Worm (Caenorhabditis elegans) whole organism, early embryonic: ENCODE results near the gene C55C3.7.

Source experiments
- B0310.2 ChIP-seq: sonication (generic microtip); optimal IDR thresholded peaks from 2 replicates; lab custom pipeline; 2016; ENCODE audit warnings: mild to moderate bottlenecking, missing genetic modification characterization, missing compliant biosample characterization
- F13C5.2 ChIP-seq: sonication (generic microtip); optimal IDR thresholded peaks from 2 replicates; lab custom pipeline; 2017; ENCODE audit warnings: mild to moderate bottlenecking, missing genetic modification characterization, inconsistent platforms, missing compliant biosample characterization
- ama-1 ChIP-seq: fragments of 150-350 bp; optimal IDR thresholded peaks from 2 replicates; lab custom pipeline; 2014
- ceh-13 ChIP-seq: fragments of 200-800 bp; sonication (Bioruptor generic); optimal IDR thresholded peaks from 2 replicates; lab custom pipeline; 2018; ENCODE audit warnings: mild to moderate bottlenecking, missing genetic modification characterization, missing compliant biosample characterization
- sea-1 ChIP-seq: fragments of 200-800 bp; sonication (Bioruptor generic); conservative IDR thresholded peaks from 2 replicates; pipeline ENCODE4 v1.3.6; 2022; ENCODE audit warnings: missing genetic modification characterization, missing compliant biosample characterization
- tbx-37 ChIP-seq: fragments of 200-800 bp; sonication (Bioruptor generic); conservative IDR thresholded peaks from 2 replicates; pipeline ENCODE4 v1.3.6; 2022; ENCODE audit warnings: missing genetic modification reagents, missing genetic modification characterization, missing compliant biosample characterization
- tra-4 ChIP-seq: sonication (generic microtip); optimal IDR thresholded peaks from 2 replicates; lab custom pipeline; 2017; ENCODE audit warnings: missing genetic modification characterization, missing compliant biosample characterization

- no peak for TF ChIP-seq ama-1 (lab: Kevin White, UChicago)
- TF ChIP-seq tra-4 (tag; lab: Kevin White, UChicago), result no peak
- no peak for TF ChIP-seq tbx-37
- TF ChIP-seq sea-1 (GFP tag; lab: Robert Waterston, UW), result no peak
- no peak for TF ChIP-seq B0310.2 (tag; lab: Kevin White, UChicago)
- no peak for TF ChIP-seq ceh-13 (GFP tag; lab: Kevin White, UChicago)
- no peak for TF ChIP-seq F13C5.2 (tag; lab: Kevin White, UChicago)
Measured at ce11 chrIV:5725300-5725699, 42.9 kb upstream of the C55C3.7 start, which contains the start of gene H35B03.1.
